Fruit fly (Drosophila melanogaster): ENCODE measurements around the gene Mhcl.

The Mhcl gene

DNA sequence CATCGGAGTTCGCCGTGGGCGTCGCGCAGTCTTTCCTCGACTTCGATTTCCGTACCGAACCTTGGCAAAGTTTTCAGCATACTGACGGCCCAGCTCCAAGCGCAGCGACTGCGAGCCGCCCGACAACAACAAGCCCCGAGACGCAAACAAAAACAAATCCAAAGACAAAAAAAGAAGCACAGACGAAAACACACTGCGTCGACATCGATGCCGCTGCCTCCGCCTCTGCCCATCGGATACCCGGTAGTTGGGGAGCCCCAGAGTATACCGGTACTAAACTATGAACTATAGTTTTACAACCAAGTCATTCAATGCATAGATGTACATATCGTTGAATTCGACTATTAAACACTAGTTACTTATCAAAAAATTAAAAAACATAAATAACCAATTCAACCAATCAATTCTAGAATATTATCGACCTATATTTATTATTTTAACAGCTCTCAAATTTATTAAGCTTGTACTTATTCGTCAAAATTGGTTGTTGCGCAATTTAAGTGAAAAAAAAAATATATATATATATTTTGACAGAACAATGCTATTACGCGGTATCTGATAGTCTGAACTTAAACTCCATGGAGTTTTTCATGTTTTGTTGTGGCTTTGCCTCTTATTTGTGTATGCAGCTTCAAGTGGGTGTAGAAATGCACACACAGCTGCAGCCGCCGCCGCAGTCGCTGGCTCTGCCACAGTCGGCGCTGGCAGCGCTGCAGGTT is 4.4 kb downstream of the Mhcl start (continued):
- TF ChIP-seq CG17802 (tag; optimal IDR thresholded peaks at IDR 0.05): no peak
- peak; percentile 26 for TF ChIP-seq MTF-1 (GFP tag; optimal IDR thresholded peaks at IDR 0.05; ENCODE audit: borderline replicate concordance)
- TF ChIP-seq bsh (GFP tag; optimal IDR thresholded peaks at IDR 0.05): peak; percentile 85 to 86
- TF ChIP-seq gfzf (GFP tag; optimal IDR thresholded peaks at IDR 0.05): no peak
- TF ChIP-seq Taf1 (GFP tag; IDR thresholded peaks at IDR 0.05): no peak
- peak; percentile 58 for TF ChIP-seq Chrac-16 (GFP tag; optimal IDR thresholded peaks at IDR 0.05)
- no peak for TF ChIP-seq ash1 (GFP tag; optimal IDR thresholded peaks at IDR 0.05)
- no peak for TF ChIP-seq mirr (GFP tag; optimal IDR thresholded peaks at IDR 0.05)
- TF ChIP-seq CG7928 (GFP tag; optimal IDR thresholded peaks at IDR 0.05): no peak
- TF ChIP-seq grn (GFP tag; optimal IDR thresholded peaks at IDR 0.05): no peak
- TF ChIP-seq CG13894 (tag; optimal IDR thresholded peaks at IDR 0.05): no peak
- no peak for TF ChIP-seq CG13287 (GFP tag; IDR thresholded peaks at IDR 0.05; ENCODE audit: partially characterized antibody)
- no peak for TF ChIP-seq fd3F (GFP tag; optimal IDR thresholded peaks at IDR 0.05)
- peak; percentile 31 for TF ChIP-seq CTCF (GFP tag; optimal IDR thresholded peaks at IDR 0.05)
- TF ChIP-seq CG9817 (tag; optimal IDR thresholded peaks at IDR 0.05): peak; percentile 14
- TF ChIP-seq Blimp-1 (GFP tag; optimal IDR thresholded peaks at IDR 0.05): peak; percentile 85
- no peak for TF ChIP-seq CG8089 (GFP tag; optimal IDR thresholded peaks at IDR 0.05)
- peak; percentile 83 for TF ChIP-seq CG17359 (tag; optimal IDR thresholded peaks at IDR 0.05)
- no peak for TF ChIP-seq sima (GFP tag; optimal IDR thresholded peaks at IDR 0.05)
- no peak for TF ChIP-seq CG3995 (GFP tag; optimal IDR thresholded peaks at IDR 0.05)
- TF ChIP-seq CG34376 (GFP tag; optimal IDR thresholded peaks at IDR 0.05): no peak
- peak; percentile 93 for TF ChIP-seq CG10979 (tag; optimal IDR thresholded peaks at IDR 0.05)
- peak; percentile 68 for TF ChIP-seq Med (GFP tag)
- TF ChIP-seq eyg (GFP tag; optimal IDR thresholded peaks at IDR 0.05): no peak
- TF ChIP-seq HmgD (GFP tag; optimal IDR thresholded peaks at IDR 0.05): no peak
- TF ChIP-seq CG15696 (tag; optimal IDR thresholded peaks at IDR 0.05): peak; percentile 58
- TF ChIP-seq zf30C (GFP tag; optimal IDR thresholded peaks at IDR 0.05): no peak
- TF ChIP-seq CG31388 (GFP tag; optimal IDR thresholded peaks at IDR 0.05): no peak
- TF ChIP-seq ranshi (GFP tag; IDR thresholded peaks at IDR 0.05): no peak
- no peak for TF ChIP-seq ERR (GFP tag; optimal IDR thresholded peaks at IDR 0.05)
- TF ChIP-seq row (GFP tag; IDR thresholded peaks at IDR 0.05): peak; percentile 81
- TF ChIP-seq org-1 (GFP tag; optimal IDR thresholded peaks at IDR 0.05): peak; percentile 71
- no peak for TF ChIP-seq CG43689 (GFP tag; IDR thresholded peaks at IDR 0.05)
- no peak for TF ChIP-seq Dad (GFP tag; optimal IDR thresholded peaks at IDR 0.05)
- TF ChIP-seq CG2199 (GFP tag; IDR thresholded peaks at IDR 0.05): 0 out of 3 replicates have a peak, but pooled peaks have one; percentile 66
- TF ChIP-seq CG6854 (GFP tag; optimal IDR thresholded peaks at IDR 0.05): peak; percentile 28
- peak; percentile 47 for TF ChIP-seq CG5180 (GFP tag; optimal IDR thresholded peaks at IDR 0.05)
- no peak for TF ChIP-seq Aef1 (GFP tag; IDR thresholded peaks at IDR 0.05)
- TF ChIP-seq HLH4C (GFP tag; IDR thresholded peaks at IDR 0.05; ENCODE audit: partially characterized antibody): no peak; the same call in 1 of the 3 replicates
- TF ChIP-seq CG1792 (GFP tag; optimal IDR thresholded peaks at IDR 0.05): no peak
- TF ChIP-seq Hand (GFP tag; optimal IDR thresholded peaks at IDR 0.05): no peak
- TF ChIP-seq CG15269 (tag; optimal IDR thresholded peaks at IDR 0.05): peak; percentile 66
- no peak for TF ChIP-seq pho (GFP tag; optimal IDR thresholded peaks at IDR 0.05)
- no peak for TF ChIP-seq her (GFP tag; optimal IDR thresholded peaks at IDR 0.05)
- peak; percentile 93 for TF ChIP-seq nmo (GFP tag; optimal IDR thresholded peaks at IDR 0.05)
- TF ChIP-seq luna (GFP tag; optimal IDR thresholded peaks at IDR 0.05): no peak
- TF ChIP-seq CG12299 (tag; optimal IDR thresholded peaks at IDR 0.05): peak; percentile 45
- peak; percentile 46 for TF ChIP-seq cato (GFP tag; optimal IDR thresholded peaks at IDR 0.05; ENCODE audit: borderline replicate concordance)
